Worm (Caenorhabditis elegans) whole organism, midembryonic: ENCODE measurements around the gene efn-2.

ENCODE experiments used
- cog-1 ChIP-seq: sonication (generic microtip); optimal IDR thresholded peaks from 2 replicates; lab custom pipeline; 2016; ENCODE audit warnings: missing genetic modification characterization, missing compliant biosample characterization
- med-1 ChIP-seq: sonication (generic microtip); optimal IDR thresholded peaks from 2 replicates; lab custom pipeline; 2017; ENCODE audit warnings: missing genetic modification characterization, mild to moderate bottlenecking, missing compliant biosample characterization, antibody characterized with exemption, missing genetic modification reagents; ENCODE audit not compliant: insufficient read depth

DNA sequence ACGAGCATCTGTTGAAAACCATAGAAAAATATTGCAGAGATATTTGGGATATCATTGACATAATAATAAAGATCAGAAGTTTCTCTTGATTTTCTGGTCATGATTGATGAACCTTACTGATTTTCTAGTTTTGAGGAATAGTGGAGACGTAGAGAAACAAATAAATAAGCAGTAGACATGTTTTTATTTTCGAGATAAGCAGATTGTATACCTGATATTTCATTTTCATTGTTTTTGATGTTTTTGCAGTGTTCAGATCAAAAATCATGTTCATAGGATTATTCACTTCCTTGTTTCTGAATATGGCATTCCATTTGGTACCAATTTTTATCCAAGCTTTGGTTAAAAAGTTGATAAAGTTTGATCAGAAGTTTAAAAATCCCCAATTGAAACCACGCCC lies 37.6 kb upstream of the efn-2 start, which contains the start of gene T07G12.4:
- TF ChIP-seq med-1 (GFP tag; lab: Kevin White, UChicago), result no peak
- no peak for TF ChIP-seq cog-1 (tag; lab: Kevin White, UChicago)
